Worm (Caenorhabditis elegans) whole organism, L4 larva: Measurements from ENCODE around the gene ZC449.4.

ENCODE experiments used
- D1046.2 ChIP-seq: fragments of 200-800 bp; sonication (Bioruptor generic); IDR thresholded peaks from 2 replicates; pipeline ENCODE4 v1.3.6; 2022; ENCODE audit warnings: missing genetic modification characterization, missing compliant biosample characterization
- F26F4.8 ChIP-seq: fragments of 200-800 bp; sonication (Bioruptor generic); conservative IDR thresholded peaks from 2 replicates; pipeline ENCODE4 v1.3.6; 2022; ENCODE audit warnings: missing genetic modification characterization, missing compliant biosample characterization
- F44E2.7 ChIP-seq: fragments of 200-800 bp; sonication (Bioruptor generic); IDR thresholded peaks from 2 replicates; pipeline ENCODE4 v2.1.2; 2022; ENCODE audit warnings: missing genetic modification characterization, missing compliant biosample characterization
- T20F7.1 ChIP-seq: fragments of 200-800 bp; sonication (Bioruptor generic); optimal IDR thresholded peaks from 2 replicates; lab custom pipeline; 2018; ENCODE audit warnings: mild to moderate bottlenecking, missing genetic modification characterization, missing compliant biosample characterization
- T26A8.4 ChIP-seq: fragments of 200-800 bp; sonication (Bioruptor generic); IDR thresholded peaks from 2 replicates; pipeline ENCODE4 v1.3.6; 2022; ENCODE audit warnings: missing genetic modification characterization, missing compliant biosample characterization
- Y105C5A.15 ChIP-seq: fragments of 200-800 bp; sonication (Bioruptor generic); IDR thresholded peaks from 2 replicates; pipeline ENCODE4 v1.3.6; 2022; ENCODE audit warnings: missing genetic modification characterization, missing compliant biosample characterization
- Y48G9A.11 ChIP-seq: fragments of 200-800 bp; sonication (Bioruptor generic); IDR thresholded peaks from 2 replicates; pipeline ENCODE4 v1.3.6; 2022; ENCODE audit warnings: missing genetic modification reagents, missing genetic modification characterization, missing compliant biosample characterization
- Y5F2A.4 ChIP-seq: fragments of 200-800 bp; sonication (Bioruptor generic); optimal IDR thresholded peaks from 2 replicates; lab custom pipeline; 2018; ENCODE audit warnings: mild to moderate bottlenecking, missing genetic modification characterization, missing compliant biosample characterization
- aha-1 ChIP-seq: fragments of 150-350 bp; peaks from one replicate; lab custom pipeline; 2014; ENCODE audit warnings: missing biosample characterization, missing genetic modification characterization
- ceh-20 ChIP-seq: fragments of 200-800 bp; sonication (Bioruptor generic); IDR thresholded peaks from 2 replicates; pipeline ENCODE4 v1.3.6; 2022; ENCODE audit warnings: missing genetic modification reagents, missing genetic modification characterization, missing compliant biosample characterization
- ceh-28 ChIP-seq: fragments of 150-350 bp; optimal IDR thresholded peaks from 2 replicates; lab custom pipeline; 2014; ENCODE audit warnings: missing biosample characterization, missing genetic modification reagents, missing genetic modification characterization
- ceh-44 ChIP-seq: fragments of 200-800 bp; sonication (Bioruptor generic); IDR thresholded peaks from 2 replicates; pipeline ENCODE4 v1.3.6; 2022; ENCODE audit warnings: missing genetic modification reagents, missing genetic modification characterization, missing compliant biosample characterization
- ceh-62 ChIP-seq: sonication (generic microtip); optimal IDR thresholded peaks from 2 replicates; lab custom pipeline; 2017; ENCODE audit warnings: missing biosample characterization, missing genetic modification characterization
- daf-12 ChIP-seq: fragments of 150-350 bp; optimal IDR thresholded peaks from 2 replicates; lab custom pipeline; 2014; ENCODE audit warnings: missing biosample characterization, missing genetic modification reagents, missing genetic modification characterization
- daf-16 ChIP-seq, 3 experiments: sonication (generic microtip); optimal IDR thresholded peaks; 2 replicates each; lab custom pipeline; 2016 to 2017; ENCODE audit warnings: missing genetic modification characterization in 3 of 3, missing genetic modification reagents in 3 of 3, mild to moderate bottlenecking in 2 of 3, missing compliant biosample characterization in 2 of 3, missing biosample characterization in 1 of 3, moderate library complexity in 1 of 3
- dmd-8 ChIP-seq: fragments of 200-800 bp; sonication (Bioruptor generic); IDR thresholded peaks from 2 replicates; pipeline ENCODE4 v1.3.6; 2022; ENCODE audit warnings: missing genetic modification characterization, missing compliant biosample characterization
- dmd-9 ChIP-seq: fragments of 200-800 bp; sonication (Bioruptor generic); IDR thresholded peaks from 2 replicates; pipeline ENCODE4 v1.3.6; 2022; ENCODE audit warnings: missing genetic modification reagents, missing genetic modification characterization, missing compliant biosample characterization
- dpl-1 ChIP-seq: fragments of 150-350 bp; optimal IDR thresholded peaks from 2 replicates; lab custom pipeline; 2014; ENCODE audit warnings: missing biosample characterization, missing genetic modification reagents, missing genetic modification characterization
- duxl-1 ChIP-seq: sonication (generic microtip); optimal IDR thresholded peaks from 2 replicates; lab custom pipeline; 2016; ENCODE audit warnings: mild to moderate bottlenecking, missing genetic modification characterization, moderate library complexity, missing compliant biosample characterization; ENCODE audit not compliant: poor library complexity
- egl-27 ChIP-seq: sonication (generic microtip); optimal IDR thresholded peaks from 3 replicates; lab custom pipeline; 2017; ENCODE audit warnings: missing biosample characterization, missing genetic modification reagents, missing genetic modification characterization
- egl-43 ChIP-seq: fragments of 200-800 bp; sonication (Bioruptor generic); IDR thresholded peaks from 2 replicates; pipeline ENCODE4 v1.3.6; 2022; ENCODE audit warnings: missing genetic modification reagents, missing genetic modification characterization, missing compliant biosample characterization
- fkh-10 ChIP-seq: fragments of 150-350 bp; optimal IDR thresholded peaks from 2 replicates; lab custom pipeline; 2014; ENCODE audit warnings: missing biosample characterization, missing genetic modification reagents, missing genetic modification characterization
- hif-1 ChIP-seq, 2 experiments: sonication (generic microtip); optimal IDR thresholded peaks; 2 replicates each; lab custom pipeline; 2016 to 2017; ENCODE audit warnings: missing compliant biosample characterization in 2 of 2, missing genetic modification characterization in 2 of 2, missing genetic modification reagents in 2 of 2, missing genotype in 2 of 2, mild to moderate bottlenecking in 1 of 2
- hlh-30 ChIP-seq: sonication (generic microtip); optimal IDR thresholded peaks from 2 replicates; lab custom pipeline; 2017; ENCODE audit warnings: antibody characterized with exemption, mild to moderate bottlenecking, missing genetic modification characterization, missing compliant biosample characterization; ENCODE audit not compliant: insufficient read depth
- lin-13 ChIP-seq: fragments of 150-350 bp; optimal IDR thresholded peaks from 2 replicates; lab custom pipeline; 2014; ENCODE audit warnings: missing biosample characterization, missing genetic modification reagents, missing genetic modification characterization
- lin-38 ChIP-seq: fragments of 200-800 bp; sonication (Bioruptor generic); IDR thresholded peaks from 2 replicates; pipeline ENCODE4 v1.3.6; 2022; ENCODE audit warnings: missing genetic modification reagents, missing genetic modification characterization, missing compliant biosample characterization
- madf-5 ChIP-seq, 2 experiments: fragments of 200-800 bp; sonication (Bioruptor generic); IDR thresholded peaks; 2 replicates each; pipeline ENCODE4 v1.3.6; 2022; ENCODE audit warnings: missing compliant biosample characterization in 2 of 2, missing genetic modification characterization in 2 of 2
- mep-1 ChIP-seq: fragments of 150-350 bp; sonication (generic microtip); optimal IDR thresholded peaks from 3 replicates; lab custom pipeline; 2014; ENCODE audit warnings: missing biosample characterization, missing genetic modification characterization
- mxl-3 ChIP-seq: fragments of 200-800 bp; sonication (Bioruptor generic); optimal IDR thresholded peaks from 2 replicates; lab custom pipeline; 2018; ENCODE audit warnings: mild to moderate bottlenecking, missing genetic modification characterization, missing compliant biosample characterization
- nhr-11 ChIP-seq: fragments of 150-350 bp; optimal IDR thresholded peaks from 2 replicates; lab custom pipeline; 2014; ENCODE audit warnings: missing biosample characterization, missing genetic modification characterization
- nhr-237 ChIP-seq: sonication (generic microtip); optimal IDR thresholded peaks from 2 replicates; lab custom pipeline; 2017; ENCODE audit warnings: missing biosample characterization, missing genetic modification characterization
- nhr-25 ChIP-seq: sonication (generic microtip); optimal IDR thresholded peaks from 2 replicates; lab custom pipeline; 2017; ENCODE audit warnings: missing genetic modification characterization, mild to moderate bottlenecking, missing compliant biosample characterization, antibody characterized with exemption, moderate library complexity, borderline replicate concordance; ENCODE audit not compliant: insufficient read depth
- nhr-28 ChIP-seq: fragments of 150-350 bp; optimal IDR thresholded peaks from 2 replicates; lab custom pipeline; 2014; ENCODE audit warnings: missing biosample characterization, missing genetic modification characterization
- nhr-6 ChIP-seq: fragments of 150-350 bp; optimal IDR thresholded peaks from 2 replicates; lab custom pipeline; 2014; ENCODE audit warnings: missing biosample characterization, missing genetic modification characterization
- nhr-77 ChIP-seq: fragments of 150-350 bp; optimal IDR thresholded peaks from 2 replicates; lab custom pipeline; 2014; ENCODE audit warnings: missing biosample characterization, missing genetic modification characterization
- rbr-2 ChIP-seq: sonication (generic microtip); optimal IDR thresholded peaks from 2 replicates; lab custom pipeline; 2016; ENCODE audit warnings: missing genotype, missing genetic modification characterization, missing compliant biosample characterization
- set-16 ChIP-seq: fragments of 200-800 bp; sonication (Bioruptor generic); IDR thresholded peaks from 2 replicates; pipeline ENCODE4 v1.3.6; 2022; ENCODE audit warnings: missing genetic modification reagents, missing genetic modification characterization, missing compliant biosample characterization
- skn-1 ChIP-seq: fragments of 150-350 bp; optimal IDR thresholded peaks from 2 replicates; lab custom pipeline; 2014; ENCODE audit warnings: missing biosample characterization, missing genetic modification characterization
- spr-1 ChIP-seq: sonication (generic microtip); optimal IDR thresholded peaks from 2 replicates; lab custom pipeline; 2016; ENCODE audit warnings: mild to moderate bottlenecking, missing genetic modification characterization, missing compliant biosample characterization
- spr-3 ChIP-seq: fragments of 200-800 bp; sonication (Bioruptor generic); optimal IDR thresholded peaks from 2 replicates; lab custom pipeline; 2018; ENCODE audit warnings: mild to moderate bottlenecking, missing genetic modification characterization, missing compliant biosample characterization
- unc-130 ChIP-seq: sonication (generic microtip); optimal IDR thresholded peaks from 2 replicates; lab custom pipeline; 2016; ENCODE audit warnings: missing genetic modification reagents, missing genetic modification characterization, missing compliant biosample characterization
- unc-39 ChIP-seq: sonication (generic microtip); optimal IDR thresholded peaks from 2 replicates; lab custom pipeline; 2017; ENCODE audit warnings: missing biosample characterization, missing genetic modification characterization
- unc-62 ChIP-seq, 3 experiments: fragments of 150-350 bp in 1 of 3; sonication (generic microtip); optimal IDR thresholded peaks in 2 of 3; peaks in 1 of 3; 1 replicate in 1 of 3; 2 replicates in 2 of 3; lab custom pipeline; 2014 to 2017; ENCODE audit warnings: missing biosample characterization in 3 of 3, missing genetic modification characterization in 3 of 3, missing genetic modification reagents in 3 of 3, missing genotype in 1 of 3
- vab-7 ChIP-seq: fragments of 200-800 bp; sonication (Bioruptor generic); IDR thresholded peaks from 2 replicates; pipeline ENCODE4 v1.3.6; 2022; ENCODE audit warnings: missing genetic modification reagents, missing genetic modification characterization, missing compliant biosample characterization
- zag-1 ChIP-seq: fragments of 150-350 bp; optimal IDR thresholded peaks from 2 replicates; lab custom pipeline; 2014; ENCODE audit warnings: missing biosample characterization, missing genetic modification characterization
- zip-11 ChIP-seq: fragments of 200-800 bp; sonication (Bioruptor generic); IDR thresholded peaks from 2 replicates; pipeline ENCODE4 v1.3.6; 2022; ENCODE audit warnings: missing genetic modification characterization, missing compliant biosample characterization

The ZC449.4 gene

DNA sequence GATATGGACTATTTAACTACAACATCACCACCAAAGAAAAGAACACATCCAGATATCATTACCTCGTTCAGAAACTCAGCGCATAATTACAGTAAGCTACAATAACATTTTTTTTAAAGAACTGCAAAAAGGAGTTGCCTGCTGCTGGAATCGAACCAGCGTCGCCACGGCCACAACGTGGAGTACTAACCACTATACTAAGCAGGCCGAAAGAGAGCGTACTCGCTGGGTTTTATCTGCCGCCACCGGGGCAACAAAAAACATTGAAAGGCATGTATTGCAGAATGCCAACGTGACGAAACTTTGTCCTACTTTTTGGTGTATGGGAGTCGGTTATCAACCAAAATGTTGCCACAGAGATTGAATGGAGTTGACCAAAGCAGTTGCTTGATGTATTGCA is 11.1 kb downstream of the ZC449.4 start (continued):
- TF ChIP-seq egl-43 (GFP tag; lab: Robert Waterston, UW) (peak; percentile 88), fkh-10 (no peak), rbr-2 (tag; lab: Kevin White, UChicago) (peak; percentile 28), ceh-28 (tag; lab: Kevin White, UChicago) (no peak)

- TF ChIP-seq daf-16 (GFP tag; optimal IDR thresholded peaks at IDR 0.05; lab: Kevin White, UChicago) (no peak), daf-16 (tag; optimal IDR thresholded peaks at IDR 0.05; lab: Kevin White, UChicago) (peak; percentile 9), nhr-28 (no peak), lin-38 (no peak), aha-1 (tag; lab: Kevin White, UChicago) (peak; percentile 71)
Measured at ce11 chrX:5020996-5021395, 12.8 kb downstream of the ZC449.4 start, which contains the start of gene ZC449.2. Gene ZC449.2, plus strand, starts transcription at chrX:5021285.

DNA sequence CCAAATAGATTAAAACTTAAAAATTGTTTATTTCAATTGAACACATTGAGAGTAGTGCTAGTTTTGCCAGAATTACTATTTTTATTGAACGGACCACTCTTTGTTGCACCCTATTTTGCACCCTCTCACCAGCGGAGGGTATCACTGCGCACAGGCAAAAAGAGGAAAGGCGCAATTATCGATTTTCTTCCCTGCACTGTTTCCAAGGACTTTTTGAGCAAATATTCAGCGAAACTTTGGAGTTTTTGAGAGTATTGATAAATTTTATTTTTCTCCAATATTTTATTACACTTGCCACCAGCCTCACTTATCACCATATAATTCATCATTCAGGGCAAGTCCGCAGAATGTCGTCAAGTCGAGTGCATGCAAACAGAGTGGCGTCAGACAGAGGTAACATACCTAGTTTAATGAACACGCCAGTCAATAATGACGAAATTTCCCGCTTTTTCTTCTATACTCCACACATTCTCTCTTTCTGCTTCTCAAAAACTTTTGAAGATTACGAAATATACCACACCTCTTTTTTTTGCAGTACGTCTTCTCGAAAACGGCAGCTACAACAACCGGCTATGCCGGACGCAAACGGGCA is 15.6 kb downstream of the ZC449.4 start:
- peak; percentile 17 for TF ChIP-seq rbr-2 (tag; lab: Kevin White, UChicago)
- no peak for TF ChIP-seq dmd-9 (GFP tag; lab: Robert Waterston, UW)
- TF ChIP-seq ceh-28 (tag; lab: Kevin White, UChicago), result peak; percentile 28
- no peak for TF ChIP-seq D1046.2 (GFP tag; lab: Robert Waterston, UW)
- TF ChIP-seq F26F4.8 (GFP tag; lab: Robert Waterston, UW), result no peak
- no peak for TF ChIP-seq T20F7.1 (GFP tag; lab: Kevin White, UChicago)
- no peak for TF ChIP-seq skn-1
- no peak for TF ChIP-seq madf-5 (GFP tag; IDR thresholded peaks at IDR 0.05; lab: Robert Waterston, UW)
- TF ChIP-seq fkh-10, result no peak
- TF ChIP-seq unc-62 (GFP tag; optimal IDR thresholded peaks at IDR 0.05 in 1 of 2; lab: Kevin White, UChicago), result peak in 1 of 2 experiments; percentile 24
- TF ChIP-seq unc-62 (tag; optimal IDR thresholded peaks at IDR 0.05; lab: Kevin White, UChicago), result no peak
- no peak for TF ChIP-seq aha-1 (tag; lab: Kevin White, UChicago)
- TF ChIP-seq set-16, result no peak
- no peak for TF ChIP-seq T26A8.4 (GFP tag; lab: Robert Waterston, UW)
- no peak for TF ChIP-seq zip-11
- TF ChIP-seq mep-1 (tag; lab: Kevin White, UChicago), result peak; percentile 40
- TF ChIP-seq Y5F2A.4 (GFP tag; lab: Kevin White, UChicago), result no peak
- peak; percentile 30 for TF ChIP-seq lin-13 (GFP tag; lab: Kevin White, UChicago)
- TF ChIP-seq spr-1 (tag; lab: Kevin White, UChicago), result no peak
- TF ChIP-seq egl-27 (tag; lab: Kevin White, UChicago), result no peak
- TF ChIP-seq dmd-8, result no peak
- no peak for TF ChIP-seq ceh-20 (GFP tag; lab: Robert Waterston, UW)
- no peak for TF ChIP-seq Y105C5A.15 (GFP tag; lab: Robert Waterston, UW)
- TF ChIP-seq Y48G9A.11 (GFP tag; lab: Robert Waterston, UW), result no peak
- no peak for TF ChIP-seq hif-1 (tag; optimal IDR thresholded peaks at IDR 0.05; lab: Kevin White, UChicago)
- TF ChIP-seq spr-3 (GFP tag; lab: Kevin White, UChicago), result no peak
- TF ChIP-seq duxl-1 (tag; lab: Kevin White, UChicago), result no peak
- TF ChIP-seq unc-39 (tag; lab: Kevin White, UChicago), result no peak
- TF ChIP-seq nhr-6, result no peak
- peak; percentile 19 for TF ChIP-seq nhr-77 (tag; lab: Kevin White, UChicago)
- TF ChIP-seq F44E2.7 (GFP tag; lab: Robert Waterston, UW), result no peak
- TF ChIP-seq dpl-1 (GFP tag; lab: Kevin White, UChicago), result peak; percentile 10
- TF ChIP-seq ceh-44 (GFP tag; lab: Robert Waterston, UW), result no peak
- TF ChIP-seq zag-1 (tag; lab: Kevin White, UChicago), result no peak
- TF ChIP-seq hlh-30, result peak; percentile 2
- peak; percentile 23 for TF ChIP-seq nhr-11 (tag; lab: Kevin White, UChicago)
- no peak for TF ChIP-seq unc-130
- peak; percentile 34 for TF ChIP-seq mxl-3 (GFP tag; lab: Kevin White, UChicago)
- no peak for TF ChIP-seq nhr-25 (tag; lab: Kevin White, UChicago)
- no peak for TF ChIP-seq ceh-62 (tag; lab: Kevin White, UChicago)
- no peak for TF ChIP-seq daf-16 (GFP tag; optimal IDR thresholded peaks at IDR 0.05; lab: Kevin White, UChicago)
- peak; percentile 71 for TF ChIP-seq daf-16 (tag; optimal IDR thresholded peaks at IDR 0.05; lab: Kevin White, UChicago)
- no peak for TF ChIP-seq nhr-237 (tag; lab: Kevin White, UChicago)
- TF ChIP-seq daf-12 (tag; lab: Kevin White, UChicago), result no peak
- no peak for TF ChIP-seq vab-7 (GFP tag; lab: Robert Waterston, UW)
